Worm (Caenorhabditis elegans) whole organism, mixed stage, embryonic: ENCODE data around the gene F12A10.1.

Experiments
- M03D4.4 ChIP-seq: sonication (generic microtip); optimal IDR thresholded peaks from 2 replicates; lab custom pipeline; 2017; ENCODE audit warnings: mild to moderate bottlenecking, missing genetic modification characterization, missing compliant biosample characterization
- bed-3 ChIP-seq: fragments of 200-800 bp; sonication (Bioruptor generic); optimal IDR thresholded peaks from 3 replicates; lab custom pipeline; 2018; ENCODE audit warnings: mild to moderate bottlenecking, missing genetic modification characterization, moderate library complexity, missing compliant biosample characterization
- blmp-1 ChIP-seq: fragments of 150-350 bp; optimal IDR thresholded peaks from 2 replicates; lab custom pipeline; 2014; ENCODE audit warnings: missing biosample characterization, missing genetic modification characterization
- ceh-39 ChIP-seq: fragments of 150-350 bp; optimal IDR thresholded peaks from 2 replicates; lab custom pipeline; 2014; ENCODE audit warnings: missing biosample characterization, missing genetic modification characterization
- ceh-43 ChIP-seq: fragments of 200-800 bp; sonication (Bioruptor generic); optimal IDR thresholded peaks from 2 replicates; lab custom pipeline; 2018; ENCODE audit warnings: mild to moderate bottlenecking, missing genetic modification characterization, moderate library complexity, missing compliant biosample characterization
- ces-1 ChIP-seq: fragments of 150-350 bp; optimal IDR thresholded peaks from 2 replicates; lab custom pipeline; 2014; ENCODE audit warnings: missing biosample characterization, missing genetic modification reagents, missing genetic modification characterization
- cnd-1 ChIP-seq: fragments of 200-800 bp; sonication (Bioruptor generic); optimal IDR thresholded peaks from 2 replicates; lab custom pipeline; 2018; ENCODE audit warnings: mild to moderate bottlenecking, missing genetic modification characterization, missing compliant biosample characterization
- elt-1 ChIP-seq: sonication (generic microtip); optimal IDR thresholded peaks from 2 replicates; lab custom pipeline; 2017; ENCODE audit warnings: missing genetic modification characterization, mild to moderate bottlenecking, missing compliant biosample characterization, antibody characterized with exemption, moderate library complexity, borderline replicate concordance; ENCODE audit not compliant: insufficient read depth
- elt-3 ChIP-seq: fragments of 150-350 bp; optimal IDR thresholded peaks from 2 replicates; lab custom pipeline; 2014; ENCODE audit warnings: missing biosample characterization, missing genetic modification characterization
- flh-1 ChIP-seq: fragments of 200-800 bp; sonication (Bioruptor generic); optimal IDR thresholded peaks from 2 replicates; lab custom pipeline; 2018; ENCODE audit warnings: mild to moderate bottlenecking, missing genetic modification characterization, moderate library complexity, missing compliant biosample characterization
- ham-2 ChIP-seq: fragments of 200-800 bp; sonication (Bioruptor generic); optimal IDR thresholded peaks from 2 replicates; lab custom pipeline; 2018; ENCODE audit warnings: mild to moderate bottlenecking, missing genetic modification characterization, missing compliant biosample characterization
- hlh-1 ChIP-seq: fragments of 150-350 bp; optimal IDR thresholded peaks from 2 replicates; lab custom pipeline; 2014; ENCODE audit warnings: missing biosample characterization, missing genetic modification reagents, missing genetic modification characterization
- lin-13 ChIP-seq: fragments of 150-350 bp; optimal IDR thresholded peaks from 2 replicates; lab custom pipeline; 2014; ENCODE audit warnings: missing biosample characterization, missing genetic modification characterization
- lin-32 ChIP-seq: fragments of 200-800 bp; sonication (Bioruptor generic); optimal IDR thresholded peaks from 2 replicates; lab custom pipeline; 2018; ENCODE audit warnings: mild to moderate bottlenecking, missing genetic modification characterization, missing compliant biosample characterization
- lsy-2 ChIP-seq: fragments of 150-350 bp; optimal IDR thresholded peaks from 2 replicates; lab custom pipeline; 2014; ENCODE audit warnings: missing biosample characterization, missing genetic modification characterization
- mab-5 ChIP-seq: fragments of 150-350 bp; optimal IDR thresholded peaks from 2 replicates; lab custom pipeline; 2014; ENCODE audit warnings: missing biosample characterization, missing genetic modification characterization
- mep-1 ChIP-seq: fragments of 150-350 bp; optimal IDR thresholded peaks from 2 replicates; lab custom pipeline; 2017; ENCODE audit warnings: missing biosample characterization, missing genetic modification reagents, missing genetic modification characterization, inconsistent platforms
- mls-2 ChIP-seq: sonication (generic microtip); optimal IDR thresholded peaks from 2 replicates; lab custom pipeline; 2016; ENCODE audit warnings: mild to moderate bottlenecking, missing genetic modification characterization, moderate library complexity, missing compliant biosample characterization
- nhr-12 ChIP-seq: fragments of 150-350 bp; optimal IDR thresholded peaks from 2 replicates; lab custom pipeline; 2014; ENCODE audit warnings: missing biosample characterization, missing genetic modification characterization
- nhr-237 ChIP-seq: fragments of 150-350 bp; optimal IDR thresholded peaks from 2 replicates; lab custom pipeline; 2014; ENCODE audit warnings: missing biosample characterization, missing genetic modification characterization
- nhr-28 ChIP-seq: fragments of 150-350 bp; optimal IDR thresholded peaks from 2 replicates; lab custom pipeline; 2014; ENCODE audit warnings: missing biosample characterization, missing genetic modification characterization
- nhr-76 ChIP-seq: sonication (generic microtip); optimal IDR thresholded peaks from 2 replicates; lab custom pipeline; 2017; ENCODE audit warnings: missing biosample characterization, missing genetic modification characterization
- pha-4 ChIP-seq: fragments of 150-350 bp; optimal IDR thresholded peaks from 2 replicates; lab custom pipeline; 2018; ENCODE audit warnings: missing biosample characterization, missing genetic modification reagents, missing genetic modification characterization
- sem-2 ChIP-seq: fragments of 200-800 bp; sonication (Bioruptor generic); optimal IDR thresholded peaks from 2 replicates; lab custom pipeline; 2018; ENCODE audit warnings: mild to moderate bottlenecking, missing genetic modification characterization, missing compliant biosample characterization
- sptf-1 ChIP-seq: sonication (generic microtip); optimal IDR thresholded peaks from 2 replicates; lab custom pipeline; 2017; ENCODE audit warnings: mild to moderate bottlenecking, missing genetic modification characterization, moderate library complexity, missing compliant biosample characterization
- tbx-8 ChIP-seq: fragments of 200-800 bp; sonication (Bioruptor generic); optimal IDR thresholded peaks from 2 replicates; lab custom pipeline; 2018; ENCODE audit warnings: mild to moderate bottlenecking, missing genetic modification characterization, moderate library complexity, missing compliant biosample characterization
- unc-120 ChIP-seq: sonication (generic microtip); optimal IDR thresholded peaks from 2 replicates; lab custom pipeline; 2017; ENCODE audit warnings: missing genetic modification characterization, missing compliant biosample characterization; ENCODE audit not compliant: poor library complexity, severe bottlenecking
- unc-39 ChIP-seq: fragments of 150-350 bp; optimal IDR thresholded peaks from 2 replicates; lab custom pipeline; 2014; ENCODE audit warnings: missing biosample characterization, missing genetic modification characterization
- unc-62 ChIP-seq: fragments of 150-350 bp; optimal IDR thresholded peaks from 2 replicates; lab custom pipeline; 2014; ENCODE audit warnings: missing biosample characterization, missing genetic modification reagents, missing genetic modification characterization
- zip-8 ChIP-seq: fragments of 150-350 bp; optimal IDR thresholded peaks from 2 replicates; lab custom pipeline; 2014; ENCODE audit warnings: missing biosample characterization, missing genetic modification characterization

F12A10.1 gene

DNA sequence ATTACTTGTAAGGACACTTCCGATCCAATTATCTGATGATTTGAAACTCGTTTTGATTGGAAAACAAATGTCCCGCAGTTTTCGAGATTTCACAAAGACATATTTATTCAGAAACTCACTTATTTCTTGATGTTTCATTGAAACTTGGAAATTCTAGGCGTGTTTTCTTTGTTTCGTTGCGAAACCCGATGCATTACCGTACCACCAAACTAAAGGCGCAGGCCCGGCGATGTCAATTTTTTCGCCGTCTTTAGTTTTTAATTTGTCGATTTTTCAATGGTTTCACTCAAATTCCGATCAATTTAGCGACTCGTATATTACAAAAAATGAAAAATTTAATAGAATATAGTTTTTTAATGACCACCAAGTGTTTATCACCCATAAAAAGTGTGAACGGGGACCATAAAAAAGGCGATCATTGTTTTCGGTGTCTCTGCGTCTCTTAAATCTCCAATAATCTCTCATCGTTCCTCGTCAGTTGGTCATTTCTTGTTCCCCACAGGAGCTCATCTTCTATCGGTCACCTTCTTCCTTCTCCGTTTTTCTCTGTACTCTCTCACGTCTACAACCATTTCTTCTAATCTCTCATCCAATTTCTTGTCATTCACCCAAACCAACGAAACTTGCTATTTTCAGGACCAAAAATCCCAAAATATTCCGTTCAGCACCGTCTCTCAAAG, 30.5 kb upstream of the F12A10.1 start, which contains the start of gene clr-1:
Gene clr-1 (plus strand): TSS at position 630 of the 680 bp plus-strand sequence.
- TF ChIP-seq ceh-43 (no peak), lin-32 (GFP tag; lab: Kevin White, UChicago) (no peak), unc-39 (tag; lab: Kevin White, UChicago) (no peak), mep-1 (tag; lab: Kevin White, UChicago) (no peak), elt-1 (tag; lab: Kevin White, UChicago) (no peak), hlh-1 (tag; lab: Kevin White, UChicago) (peak; percentile 74), nhr-237 (tag; lab: Kevin White, UChicago) (no peak), unc-120 (tag; lab: Kevin White, UChicago) (peak; percentile 27), mls-2 (tag; lab: Kevin White, UChicago) (no peak), nhr-76 (no peak), ceh-39 (tag; lab: Kevin White, UChicago) (no peak)

DNA sequence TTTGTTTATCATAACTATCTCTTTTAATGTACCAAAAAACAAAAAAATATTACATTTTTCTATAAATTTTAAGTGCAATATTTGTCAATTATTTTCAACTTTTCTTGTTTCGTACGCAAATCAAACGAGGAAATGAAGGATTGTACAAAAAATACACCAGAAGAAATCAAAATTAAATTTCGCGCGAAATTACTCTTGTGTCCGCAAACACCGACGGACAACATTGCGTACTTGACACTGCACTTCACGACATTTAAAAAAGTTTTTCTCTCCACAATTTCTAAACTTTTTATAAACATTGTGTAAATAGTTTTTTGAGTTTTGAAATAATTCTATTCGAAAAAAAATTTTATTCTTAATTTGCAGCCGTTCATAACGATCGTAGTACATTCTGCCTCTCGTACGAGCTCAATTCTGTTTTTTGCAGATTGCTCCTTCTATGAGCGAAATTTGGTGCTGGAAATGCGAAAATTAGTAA, 22.4 kb upstream of the F12A10.1 start, which contains the start of gene mrps-16:
Gene mrps-16 (plus strand): TSS at position 428 of the 478 bp plus-strand sequence.
- TF ChIP-seq ham-2 (GFP tag; lab: Kevin White, UChicago) (no peak), elt-1 (tag; lab: Kevin White, UChicago) (no peak), elt-3 (tag; lab: Kevin White, UChicago) (no peak), sptf-1 (no peak), lsy-2 (peak; percentile 73), M03D4.4 (tag; lab: Kevin White, UChicago) (no peak), lin-13 (tag; lab: Kevin White, UChicago) (peak; percentile 42), nhr-237 (tag; lab: Kevin White, UChicago) (peak; percentile 34), mab-5 (tag; lab: Kevin White, UChicago) (no peak), mls-2 (tag; lab: Kevin White, UChicago) (no peak), unc-120 (tag; lab: Kevin White, UChicago) (no peak), ces-1 (GFP tag; lab: Kevin White, UChicago) (peak; percentile 84), tbx-8 (GFP tag; lab: Kevin White, UChicago) (no peak), cnd-1 (tag; lab: Kevin White, UChicago) (no peak), mep-1 (tag; lab: Kevin White, UChicago) (peak; percentile 11), unc-39 (tag; lab: Kevin White, UChicago) (no peak)
- TF ChIP-seq, all 35 proteins: peak for 5

DNA sequence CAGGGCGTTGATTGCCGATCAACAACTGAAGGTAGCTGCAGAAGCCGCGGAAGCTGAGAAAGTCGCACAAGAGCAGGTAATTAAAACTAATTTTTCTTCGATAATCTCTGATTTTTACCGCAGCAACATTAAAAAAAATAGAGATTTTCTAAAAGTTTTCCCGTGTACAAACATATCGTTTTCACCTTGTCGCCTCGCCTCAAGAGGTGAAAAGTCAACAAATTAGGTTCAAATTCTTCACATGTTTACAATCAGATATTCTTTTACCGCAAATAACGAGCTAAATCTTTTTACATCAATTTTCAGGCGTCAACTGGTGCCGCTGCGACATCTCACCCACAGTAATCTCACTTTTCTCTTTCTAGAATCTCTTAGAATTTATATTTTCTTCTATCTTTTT, 21.4 kb upstream of the F12A10.1 start, which contains the start of gene ilcr-2:
Gene ilcr-2 (plus strand): TSS at position 301 of the 400 bp plus-strand sequence.
- no peak for TF ChIP-seq nhr-237 (tag; lab: Kevin White, UChicago)
- no peak for TF ChIP-seq sem-2 (GFP tag; lab: Kevin White, UChicago)
- TF ChIP-seq lin-32 (GFP tag; lab: Kevin White, UChicago): no peak
- no peak for TF ChIP-seq elt-3 (tag; lab: Kevin White, UChicago)
- TF ChIP-seq ham-2 (GFP tag; lab: Kevin White, UChicago): no peak
- TF ChIP-seq bed-3 (GFP tag; lab: Kevin White, UChicago): no peak
- no peak for TF ChIP-seq ceh-43
- no peak for TF ChIP-seq nhr-28
- TF ChIP-seq elt-1 (tag; lab: Kevin White, UChicago): no peak
- TF ChIP-seq lin-13 (tag; lab: Kevin White, UChicago): no peak
- no peak for TF ChIP-seq hlh-1 (tag; lab: Kevin White, UChicago)

DNA sequence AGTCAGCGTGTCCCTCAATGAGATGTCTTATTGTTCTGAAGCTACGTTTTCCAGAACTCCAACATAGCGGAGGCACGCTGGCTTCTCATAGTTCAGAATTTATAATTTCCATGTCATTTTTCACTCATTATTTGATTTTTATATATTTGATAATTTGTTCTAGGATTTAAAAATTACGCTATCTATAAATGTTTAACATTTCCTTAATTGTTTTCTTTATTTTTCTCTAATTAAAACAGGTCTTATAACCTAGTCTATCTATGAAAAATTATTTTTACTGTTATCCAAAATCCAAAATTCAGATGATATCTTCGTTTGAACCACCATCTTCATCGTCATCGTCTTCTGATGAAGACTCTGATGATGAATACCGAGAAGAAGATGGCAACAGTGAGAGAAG, 18.0 kb upstream of the F12A10.1 start, which contains the start of gene F56D1.1:
Gene F56D1.1 (plus strand): TSS at position 301 of the 400 bp plus-strand sequence.
- TF ChIP-seq nhr-28: no peak
- no peak for TF ChIP-seq pha-4 (tag; lab: Kevin White, UChicago)
- TF ChIP-seq unc-62 (GFP tag; lab: Kevin White, UChicago): no peak
- TF ChIP-seq nhr-12 (tag; lab: Kevin White, UChicago): no peak
- no peak for TF ChIP-seq unc-39 (tag; lab: Kevin White, UChicago)
- no peak for TF ChIP-seq unc-120 (tag; lab: Kevin White, UChicago)
- TF ChIP-seq sem-2 (GFP tag; lab: Kevin White, UChicago): no peak
- no peak for TF ChIP-seq blmp-1
- no peak for TF ChIP-seq lsy-2
- no peak for TF ChIP-seq ceh-43
- TF ChIP-seq zip-8 (tag; lab: Kevin White, UChicago): no peak
- no peak for TF ChIP-seq nhr-237 (tag; lab: Kevin White, UChicago)
- no peak for TF ChIP-seq elt-1 (tag; lab: Kevin White, UChicago)
- TF ChIP-seq mep-1 (tag; lab: Kevin White, UChicago): no peak
- no peak for TF ChIP-seq sptf-1
- TF ChIP-seq ceh-39 (tag; lab: Kevin White, UChicago): no peak
- no peak for TF ChIP-seq mab-5 (tag; lab: Kevin White, UChicago)
- TF ChIP-seq tbx-8 (GFP tag; lab: Kevin White, UChicago): no peak
- no peak for TF ChIP-seq ham-2 (GFP tag; lab: Kevin White, UChicago)
- no peak for TF ChIP-seq flh-1
